Worm (Caenorhabditis elegans) whole organism, young adult: ENCODE measurements around the gene F26G1.5.

Source experiments
- B0336.3 ChIP-seq: fragments of 200-800 bp; sonication (Bioruptor generic); IDR thresholded peaks from 2 replicates; pipeline ENCODE4 v1.3.6; 2022; ENCODE audit warnings: missing genetic modification characterization, missing compliant biosample characterization
- F39B2.1 ChIP-seq: fragments of 200-800 bp; sonication (Bioruptor generic); IDR thresholded peaks from 2 replicates; pipeline ENCODE4 v1.3.6; 2022; ENCODE audit warnings: missing genetic modification reagents, missing genetic modification characterization, missing compliant biosample characterization
- ama-1 ChIP-seq, 3 experiments: fragments of 150-350 bp in 1 of 3; sonication (generic microtip) in 2 of 3; optimal IDR thresholded peaks; 2 replicates each; lab custom pipeline; 2014 to 2018; ENCODE audit warnings: missing biosample characterization in 2 of 3, missing genetic modification characterization in 2 of 3, missing genetic modification reagents in 2 of 3
- egl-44 ChIP-seq: fragments of 200-800 bp; sonication (Bioruptor generic); IDR thresholded peaks from 2 replicates; pipeline ENCODE4 v1.3.6; 2022; ENCODE audit warnings: missing genetic modification reagents, missing genetic modification characterization, missing compliant biosample characterization
- egrh-3 ChIP-seq: fragments of 200-800 bp; sonication (Bioruptor generic); IDR thresholded peaks from 2 replicates; pipeline ENCODE4 v1.3.6; 2022; ENCODE audit warnings: missing genetic modification reagents, missing genetic modification characterization, missing compliant biosample characterization
- nhr-120 ChIP-seq: fragments of 200-800 bp; sonication (Bioruptor generic); IDR thresholded peaks from 2 replicates; pipeline ENCODE4 v1.3.6; 2022; ENCODE audit warnings: missing genetic modification characterization, missing compliant biosample characterization
- nhr-27 ChIP-seq: fragments of 200-800 bp; sonication (Bioruptor generic); optimal IDR thresholded peaks from 2 replicates; lab custom pipeline; 2018; ENCODE audit warnings: mild to moderate bottlenecking, missing genetic modification characterization, moderate library complexity, missing compliant biosample characterization
- sptf-2 ChIP-seq: fragments of 200-800 bp; sonication (Bioruptor generic); optimal IDR thresholded peaks from 2 replicates; lab custom pipeline; 2018; ENCODE audit warnings: mild to moderate bottlenecking, missing genetic modification characterization, missing compliant biosample characterization
- unc-62 ChIP-seq: fragments of 150-350 bp; optimal IDR thresholded peaks from 2 replicates; lab custom pipeline; 2014; ENCODE audit warnings: missing biosample characterization, missing genetic modification reagents, missing genetic modification characterization

DNA sequence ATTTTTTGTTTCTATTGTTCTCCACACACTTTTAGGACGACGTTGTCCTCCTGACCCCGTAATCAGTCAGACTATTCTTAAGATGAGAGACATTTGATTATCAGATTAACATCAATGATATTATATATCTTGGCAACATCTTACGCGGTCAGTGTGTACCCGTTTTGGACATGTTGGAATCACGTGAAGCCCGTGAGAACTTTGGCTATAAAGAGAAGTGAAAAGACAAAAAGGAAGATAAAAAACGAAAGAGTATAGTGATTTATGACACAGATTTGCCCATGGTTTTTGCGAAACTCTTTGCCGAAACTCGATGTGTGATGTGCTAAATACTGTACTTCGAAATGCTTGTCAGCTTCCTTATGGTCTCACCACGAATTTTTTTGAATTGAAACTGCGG lies 25.9 kb downstream of the F26G1.5 start:
- TF ChIP-seq nhr-120 (no peak), ama-1 (optimal IDR thresholded peaks at IDR 0.05; lab: Kevin White, UChicago) (no peak), ama-1 (GFP tag; optimal IDR thresholded peaks at IDR 0.05; lab: Kevin White, UChicago) (no peak), unc-62 (GFP tag; lab: Kevin White, UChicago) (no peak), F39B2.1 (GFP tag; lab: Robert Waterston, UW) (no peak), egl-44 (GFP tag; lab: Robert Waterston, UW) (no peak), sptf-2 (GFP tag; lab: Kevin White, UChicago) (no peak), egrh-3 (GFP tag; lab: Robert Waterston, UW) (no peak), B0336.3 (no peak), nhr-27 (tag; lab: Kevin White, UChicago) (no peak)
